Fruit fly (Drosophila melanogaster) whole organism, embryonic: ENCODE measurements around the gene CG10492.

Experiments
- Awh ChIP-seq: fragments of 200-800 bp; sonication (Bioruptor generic); IDR thresholded peaks from 2 replicates; pipeline ENCODE4, ENCODE4 v1.3.6; 2022; ENCODE audit warnings: missing biosample characterization, missing genetic modification characterization
- BtbVII ChIP-seq: fragments of 200-800 bp; sonication (Bioruptor generic); optimal IDR thresholded peaks from 3 replicates; lab custom pipeline; 2017; ENCODE audit warnings: missing biosample characterization, mild to moderate bottlenecking, missing genetic modification characterization
- CG13894 ChIP-seq: fragments of 200-800 bp; sonication (Bioruptor generic); optimal IDR thresholded peaks from 3 replicates; lab custom pipeline; 2018; ENCODE audit warnings: missing biosample characterization, mild to moderate bottlenecking, missing genetic modification characterization, moderate library complexity
- CG14965 ChIP-seq: fragments of 200-800 bp; sonication (Bioruptor generic); optimal IDR thresholded peaks from 2 replicates; lab custom pipeline; 2016; ENCODE audit warnings: missing biosample characterization, missing genetic modification characterization, borderline replicate concordance
- CG15479 ChIP-seq: fragments of 200-800 bp; sonication (Bioruptor generic); optimal IDR thresholded peaks from 3 replicates; lab custom pipeline; 2019; ENCODE audit warnings: missing biosample characterization, mild to moderate bottlenecking, missing genetic modification characterization, moderate library complexity
- CG15696 ChIP-seq: fragments of 200-800 bp; sonication (Bioruptor generic); optimal IDR thresholded peaks from 2 replicates; lab custom pipeline; 2019; ENCODE audit warnings: missing biosample characterization, mild to moderate bottlenecking, missing genetic modification characterization, moderate library complexity
- CG16863 ChIP-seq: fragments of 200-800 bp; sonication (Bioruptor generic); optimal IDR thresholded peaks from 3 replicates; lab custom pipeline; 2016; ENCODE audit warnings: missing biosample characterization, missing genetic modification characterization
- CG18262 ChIP-seq: fragments of 200-800 bp; optimal IDR thresholded peaks from 3 replicates; lab custom pipeline; 2019; ENCODE audit warnings: missing biosample characterization, mild to moderate bottlenecking, missing genetic modification characterization, moderate library complexity
- CG2120 ChIP-seq: fragments of 200-800 bp; sonication (Bioruptor generic); optimal IDR thresholded peaks from 3 replicates; lab custom pipeline; 2016; ENCODE audit warnings: missing biosample characterization, missing genetic modification characterization
- CG2129 ChIP-seq: fragments of 200-800 bp; sonication (Bioruptor generic); IDR thresholded peaks from 2 replicates; pipeline ENCODE4 v1.3.6; 2022; ENCODE audit warnings: missing biosample characterization, missing genetic modification characterization; ENCODE audit not compliant: partially characterized antibody
- CG2712 ChIP-seq: fragments of 200-800 bp; optimal IDR thresholded peaks from 3 replicates; lab custom pipeline; 2019; ENCODE audit warnings: missing biosample characterization, mild to moderate bottlenecking, missing genetic modification characterization, moderate library complexity
- CG2875 ChIP-seq: fragments of 200-800 bp; sonication (Bioruptor generic); optimal IDR thresholded peaks from 2 replicates; lab custom pipeline; 2017; ENCODE audit warnings: missing biosample characterization, mild to moderate bottlenecking, missing genetic modification characterization, missing genetic modification reagents
- CG3163 ChIP-seq: fragments of 200-800 bp; sonication (Bioruptor generic); optimal IDR thresholded peaks from 3 replicates; lab custom pipeline; 2016; ENCODE audit warnings: missing biosample characterization, missing genetic modification characterization
- CG3281 ChIP-seq: fragments of 200-800 bp; sonication (Bioruptor generic); optimal IDR thresholded peaks from 3 replicates; lab custom pipeline; 2017; ENCODE audit warnings: missing biosample characterization, mild to moderate bottlenecking, missing genetic modification characterization
- CG33557 ChIP-seq: fragments of 200-800 bp; sonication (Bioruptor generic); optimal IDR thresholded peaks from 2 replicates; lab custom pipeline; 2019; ENCODE audit warnings: missing biosample characterization, mild to moderate bottlenecking, missing genetic modification characterization, moderate library complexity
- CG3838 ChIP-seq: fragments of 200-800 bp; sonication (Bioruptor generic); optimal IDR thresholded peaks from 3 replicates; lab custom pipeline; 2016; ENCODE audit warnings: missing biosample characterization, missing genetic modification characterization
- CG4282 ChIP-seq: fragments of 200-800 bp; sonication (Bioruptor generic); optimal IDR thresholded peaks from 2 replicates; lab custom pipeline; 2016; ENCODE audit warnings: missing biosample characterization, missing genetic modification characterization
- CG4854 ChIP-seq: fragments of 200-800 bp; sonication (Bioruptor generic); optimal IDR thresholded peaks from 2 replicates; lab custom pipeline; 2016; ENCODE audit warnings: missing biosample characterization, missing genetic modification characterization, inconsistent platforms
- CG5953 ChIP-seq: fragments of 200-800 bp; sonication (Bioruptor generic); IDR thresholded peaks from 2 replicates; pipeline ENCODE4 v1.3.6; 2022; ENCODE audit warnings: missing biosample characterization, missing genetic modification characterization
- CG6254 ChIP-seq: fragments of 200-800 bp; sonication (Bioruptor generic); optimal IDR thresholded peaks from 3 replicates; lab custom pipeline; 2017; ENCODE audit warnings: mild to moderate bottlenecking, missing biosample characterization, missing genetic modification reagents, missing genetic modification characterization
- CG6272 ChIP-seq: fragments of 200-800 bp; sonication (Bioruptor generic); IDR thresholded peaks from 2 replicates; pipeline ENCODE4 v1.3.6; 2022; ENCODE audit warnings: missing biosample characterization, missing genetic modification characterization
- CG8359 ChIP-seq: fragments of 200-800 bp; sonication (Bioruptor generic); optimal IDR thresholded peaks from 2 replicates; lab custom pipeline; 2017; ENCODE audit warnings: missing biosample characterization, mild to moderate bottlenecking, missing genetic modification characterization, borderline replicate concordance
- Chrac-16 ChIP-seq: fragments of 200-800 bp; sonication (Bioruptor generic); optimal IDR thresholded peaks from 3 replicates; lab custom pipeline; 2016; ENCODE audit warnings: missing biosample characterization, missing genetic modification characterization
- Kr ChIP-seq: fragments of 200-800 bp; sonication (Bioruptor generic); optimal IDR thresholded peaks from 2 replicates; lab custom pipeline; 2017; ENCODE audit warnings: missing biosample characterization, mild to moderate bottlenecking, missing genetic modification characterization
- Med ChIP-seq: fragments of 200-800 bp; sonication (Bioruptor generic); peaks from one replicate; lab custom pipeline; 2016; ENCODE audit warnings: missing biosample characterization, missing genetic modification characterization, mild to moderate bottlenecking, inconsistent platforms, moderate library complexity
- Mes4 ChIP-seq: fragments of 200-800 bp; sonication (Bioruptor generic); optimal IDR thresholded peaks from 2 replicates; lab custom pipeline; 2016; ENCODE audit warnings: missing biosample characterization, missing genetic modification characterization
- Nf-YB ChIP-seq: fragments of 200-800 bp; sonication (Bioruptor generic); optimal IDR thresholded peaks from 3 replicates; lab custom pipeline; 2019; ENCODE audit warnings: missing biosample characterization, mild to moderate bottlenecking, missing genetic modification characterization, moderate library complexity
- Oaz ChIP-seq: fragments of 200-800 bp; sonication (Bioruptor generic); IDR thresholded peaks from 2 replicates; pipeline ENCODE4 v1.3.6; 2022; ENCODE audit warnings: missing biosample characterization, missing genetic modification characterization
- Rfx ChIP-seq: fragments of 200-800 bp; sonication (Bioruptor generic); IDR thresholded peaks from 2 replicates; pipeline ENCODE4 v1.3.6; 2022; ENCODE audit warnings: missing biosample characterization, missing genetic modification characterization
- Sin3A ChIP-seq: fragments of >200 bp; optimal IDR thresholded peaks from 2 replicates; lab custom pipeline; 2018
- Tbp ChIP-seq: fragments of >200 bp; optimal IDR thresholded peaks from 2 replicates; lab custom pipeline; 2018; ENCODE audit warnings: missing biosample characterization, missing genetic modification characterization
- amos ChIP-seq: fragments of 200-800 bp; sonication (Bioruptor generic); IDR thresholded peaks from 2 replicates; pipeline ENCODE4 v1.3.6; 2022; ENCODE audit warnings: missing biosample characterization, missing genetic modification characterization; ENCODE audit not compliant: partially characterized antibody
- aop ChIP-seq: fragments of 200-800 bp; sonication (Bioruptor generic); IDR thresholded peaks from 2 replicates; pipeline ENCODE4 v1.3.6; 2022; ENCODE audit warnings: missing biosample characterization, missing genetic modification characterization
- crol ChIP-seq: fragments of 200-800 bp; sonication (Bioruptor generic); IDR thresholded peaks from 2 replicates; pipeline ENCODE4 v1.3.6; 2022; ENCODE audit warnings: missing biosample characterization, missing genetic modification characterization
- cwo ChIP-seq: fragments of 200-800 bp; sonication (Bioruptor generic); optimal IDR thresholded peaks from 3 replicates; lab custom pipeline; 2017; ENCODE audit warnings: missing biosample characterization, missing genetic modification characterization, mild to moderate bottlenecking, moderate library complexity, missing genetic modification reagents
- da ChIP-seq: fragments of 200-800 bp; sonication (Bioruptor generic); optimal IDR thresholded peaks from 2 replicates; lab custom pipeline; 2016; ENCODE audit warnings: missing biosample characterization, missing genetic modification characterization
- fd102C ChIP-seq: fragments of 200-800 bp; sonication (Bioruptor generic); optimal IDR thresholded peaks from 2 replicates; lab custom pipeline; 2018; ENCODE audit warnings: missing biosample characterization, mild to moderate bottlenecking, missing genetic modification characterization, moderate library complexity
- gt ChIP-seq: fragments of 200-800 bp; sonication (Bioruptor generic); IDR thresholded peaks from 2 replicates; pipeline ENCODE4 v1.3.6; 2022; ENCODE audit warnings: missing biosample characterization, missing genetic modification characterization
- klu ChIP-seq: fragments of 200-800 bp; sonication (Bioruptor generic); IDR thresholded peaks from 2 replicates; pipeline ENCODE4 v1.3.6; 2022; ENCODE audit warnings: missing biosample characterization, missing genetic modification characterization
- kni ChIP-seq: fragments of 200-800 bp; sonication (Bioruptor generic); optimal IDR thresholded peaks from 3 replicates; lab custom pipeline; 2017; ENCODE audit warnings: mild to moderate bottlenecking, missing biosample characterization, missing genetic modification reagents, missing genetic modification characterization
- nerfin-1 ChIP-seq: fragments of 200-800 bp; sonication (Bioruptor generic); optimal IDR thresholded peaks from 3 replicates; lab custom pipeline; 2019; ENCODE audit warnings: missing biosample characterization, mild to moderate bottlenecking, missing genetic modification characterization, moderate library complexity
- org-1 ChIP-seq: fragments of 200-800 bp; sonication (Bioruptor generic); optimal IDR thresholded peaks from 2 replicates; lab custom pipeline; 2017; ENCODE audit warnings: missing biosample characterization, missing genetic modification characterization
- pb ChIP-seq: fragments of 200-800 bp; sonication (Bioruptor generic); optimal IDR thresholded peaks from 3 replicates; lab custom pipeline; 2016; ENCODE audit warnings: missing biosample characterization, missing genetic modification characterization
- pita ChIP-seq: fragments of 200-800 bp; sonication (Bioruptor generic); optimal IDR thresholded peaks from 2 replicates; lab custom pipeline; 2017; ENCODE audit warnings: missing biosample characterization, mild to moderate bottlenecking, missing genetic modification characterization
- pnt ChIP-seq: fragments of 200-800 bp; sonication (Bioruptor generic); optimal IDR thresholded peaks from 3 replicates; lab custom pipeline; 2016; ENCODE audit warnings: missing biosample characterization, missing genetic modification characterization
- pros ChIP-seq: fragments of 200-800 bp; sonication (Bioruptor generic); optimal IDR thresholded peaks from 3 replicates; lab custom pipeline; 2019; ENCODE audit warnings: missing biosample characterization, mild to moderate bottlenecking, missing genetic modification characterization, moderate library complexity
- sim ChIP-seq: fragments of 200-800 bp; sonication (Bioruptor generic); IDR thresholded peaks from 2 replicates; pipeline ENCODE4 v1.3.6; 2022; ENCODE audit warnings: missing biosample characterization, missing genetic modification characterization
- sima ChIP-seq: fragments of 200-800 bp; sonication (Bioruptor generic); optimal IDR thresholded peaks from 2 replicates; lab custom pipeline; 2016; ENCODE audit warnings: missing biosample characterization, missing genetic modification characterization
- tll ChIP-seq, 2 experiments: fragments of 200-800 bp in 1 of 2; fragments of >200 bp in 1 of 2; sonication (Bioruptor generic) in 1 of 2; optimal IDR thresholded peaks; 2 replicates each; lab custom pipeline; 2017 to 2019; ENCODE audit warnings: missing biosample characterization in 2 of 2, missing genetic modification characterization in 2 of 2, mild to moderate bottlenecking in 1 of 2, moderate library complexity in 1 of 2

The CG10492 gene

dm6 chr2L:19101744-19102143 is 47.9 kb downstream of the CG10492 start, which contains the start of the genes CG17344 and CG43731:
TSS of gene CG17344 (plus strand) at chr2L:19102044.
TSS of gene CG43731 (plus strand) at chr2L:19102044.
- no peak for TF ChIP-seq pb (GFP tag; lab: Kevin White, UChicago)
- no peak for TF ChIP-seq sima
- no peak for TF ChIP-seq pnt (GFP tag; lab: Kevin White, UChicago)
- TF ChIP-seq CG2712, result no peak
- no peak for TF ChIP-seq amos (GFP tag; lab: Robert Waterston, UW)
- no peak for TF ChIP-seq CG3163
- TF ChIP-seq CG2875 (GFP tag; lab: Kevin White, UChicago), result no peak
- TF ChIP-seq org-1 (GFP tag; lab: Kevin White, UChicago), result no peak

- TF ChIP-seq CG5953 (GFP tag; lab: Robert Waterston, UW), result no peak
- no peak for TF ChIP-seq CG6272 (GFP tag; lab: Robert Waterston, UW)
- TF ChIP-seq CG6254 (GFP tag; lab: Kevin White, UChicago), result no peak
- peak; percentile 4 for TF ChIP-seq fd102C (GFP tag; lab: Kevin White, UChicago)
- peak; percentile 40 for TF ChIP-seq kni (GFP tag; lab: Kevin White, UChicago)
- no peak for TF ChIP-seq CG13894
- TF ChIP-seq Awh, result 0 out of 2 replicates have a peak, but pooled peaks have one; percentile 48
- TF ChIP-seq CG15479 (GFP tag; lab: Kevin White, UChicago), result peak; percentile 19
- peak; percentile 78 for TF ChIP-seq Kr
- no peak for TF ChIP-seq CG14965 (GFP tag; lab: Kevin White, UChicago)
- TF ChIP-seq Med, result peak; percentile 34
- TF ChIP-seq aop (GFP tag; lab: Robert Waterston, UW), result no peak
- TF ChIP-seq Tbp (GFP tag; lab: Kevin White, UChicago), result no peak
- TF ChIP-seq CG4854, result no peak
- no peak for TF ChIP-seq Rfx (GFP tag; lab: Robert Waterston, UW)
- TF ChIP-seq pros, result peak; percentile 79
- TF ChIP-seq Mes4 (GFP tag; lab: Kevin White, UChicago), result no peak
- TF ChIP-seq tll (GFP tag; optimal IDR thresholded peaks at IDR 0.05; lab: Kevin White, UChicago), result peak in 1 of 2 experiments; percentile 76
- no peak for TF ChIP-seq Chrac-16 (GFP tag; lab: Kevin White, UChicago)
- TF ChIP-seq CG3838 (GFP tag; lab: Kevin White, UChicago), result no peak
- TF ChIP-seq Oaz, result no peak
- no peak for TF ChIP-seq CG2129 (GFP tag; lab: Robert Waterston, UW)
- TF ChIP-seq CG15696 (tag; lab: Kevin White, UChicago), result peak; percentile 2
- no peak for TF ChIP-seq gt (GFP tag; lab: Robert Waterston, UW)
- TF ChIP-seq Nf-YB (GFP tag; lab: Kevin White, UChicago), result peak; percentile 4
- TF ChIP-seq CG2120, result no peak
- TF ChIP-seq cwo (GFP tag; lab: Kevin White, UChicago), result no peak
- TF ChIP-seq crol, result peak; percentile 84
- TF ChIP-seq sim (GFP tag; lab: Robert Waterston, UW), result no peak
- no peak for TF ChIP-seq da (GFP tag; lab: Kevin White, UChicago)
- TF ChIP-seq klu (GFP tag; lab: Robert Waterston, UW), result no peak
- TF ChIP-seq CG4282, result no peak
- TF ChIP-seq CG33557 (GFP tag; lab: Kevin White, UChicago), result no peak
- TF ChIP-seq nerfin-1 (tag; lab: Kevin White, UChicago), result peak; percentile 45
- TF ChIP-seq CG18262 (tag; lab: Kevin White, UChicago), result no peak
- TF ChIP-seq CG16863 (GFP tag; lab: Kevin White, UChicago), result no peak
- TF ChIP-seq Sin3A (lab: Kevin White, UChicago), result no peak
- TF ChIP-seq pita, result no peak
- TF ChIP-seq CG8359, result no peak
- TF ChIP-seq BtbVII (GFP tag; lab: Kevin White, UChicago), result no peak
- TF ChIP-seq CG3281 (GFP tag; lab: Kevin White, UChicago), result no peak
Observed at dm6 chr2L:19103176-19103921, 49.5 kb downstream of the CG10492 start.
